Fruit fly (Drosophila melanogaster): Measurements from ENCODE around the gene Epg5.

Epg5 gene

dm6 chr3R:18788365-18789147, 29.9 kb upstream of the Epg5 start:
- TF ChIP-seq CG7101 (tag; optimal IDR thresholded peaks at IDR 0.05) (no peak), ovo (GFP tag; optimal IDR thresholded peaks at IDR 0.05) (no peak), cic (GFP tag; optimal IDR thresholded peaks at IDR 0.05) (no peak), CG7045 (GFP tag; optimal IDR thresholded peaks at IDR 0.05) (no peak), CG33017 (tag; optimal IDR thresholded peaks at IDR 0.05) (no peak)

- no peak for TF ChIP-seq CG33017 (tag; optimal IDR thresholded peaks at IDR 0.05)
Observed at dm6 chr3R:18787237-18787636, 28.6 kb upstream of the Epg5 start.

- TF ChIP-seq CG14711 (tag; optimal IDR thresholded peaks at IDR 0.05) (peak; percentile 30), Hr96 (GFP tag; optimal IDR thresholded peaks at IDR 0.05) (no peak), Clk (GFP tag; optimal IDR thresholded peaks at IDR 0.05) (no peak), cnc (optimal IDR thresholded peaks at IDR 0.05) (no peak), Crg-1 (GFP tag; optimal IDR thresholded peaks at IDR 0.05) (peak; percentile 43), CG11617 (GFP tag; optimal IDR thresholded peaks at IDR 0.05) (no peak), kay (GFP tag; ENCODE audit: borderline replicate concordance) (no peak), ovo (GFP tag; optimal IDR thresholded peaks at IDR 0.05) (peak; percentile 35), CG7045 (GFP tag; optimal IDR thresholded peaks at IDR 0.05) (peak; percentile 0), CG1620 (GFP tag; optimal IDR thresholded peaks at IDR 0.05) (peak; percentile 22), CG5204 (GFP tag; optimal IDR thresholded peaks at IDR 0.05) (no peak), cic (GFP tag; optimal IDR thresholded peaks at IDR 0.05) (no peak), CG33017 (tag; optimal IDR thresholded peaks at IDR 0.05) (no peak), tj (GFP tag; optimal IDR thresholded peaks at IDR 0.05) (no peak), toe (GFP tag; optimal IDR thresholded peaks at IDR 0.05) (no peak), bab1 (GFP tag; optimal IDR thresholded peaks at IDR 0.05) (no peak), CG12768 (GFP tag; optimal IDR thresholded peaks at IDR 0.05) (peak; percentile 16), CG7101 (tag; optimal IDR thresholded peaks at IDR 0.05) (peak; percentile 67), pad (GFP tag; optimal IDR thresholded peaks at IDR 0.05) (peak; percentile 7), Mnt (GFP tag; optimal IDR thresholded peaks at IDR 0.05) (no peak)
Observed at dm6 chr3R:18785741-18786140, 27.1 kb upstream of the Epg5 start.

dm6 chr3R:18783191-18783590, 24.5 kb upstream of the Epg5 start:
- no peak for TF ChIP-seq tj (GFP tag; optimal IDR thresholded peaks at IDR 0.05)

dm6 chr3R:18749786-18750185, 8.9 kb downstream of the Epg5 start:
- TF ChIP-seq CG33017 (tag; optimal IDR thresholded peaks at IDR 0.05) (no peak), CG12768 (GFP tag; optimal IDR thresholded peaks at IDR 0.05) (no peak), CG7045 (GFP tag; optimal IDR thresholded peaks at IDR 0.05) (no peak), CG14711 (tag; optimal IDR thresholded peaks at IDR 0.05) (no peak)

dm6 chr3R:18748087-18748486, 10.6 kb downstream of the Epg5 start:
- no peak for TF ChIP-seq CG14711 (tag; optimal IDR thresholded peaks at IDR 0.05)

DNA sequence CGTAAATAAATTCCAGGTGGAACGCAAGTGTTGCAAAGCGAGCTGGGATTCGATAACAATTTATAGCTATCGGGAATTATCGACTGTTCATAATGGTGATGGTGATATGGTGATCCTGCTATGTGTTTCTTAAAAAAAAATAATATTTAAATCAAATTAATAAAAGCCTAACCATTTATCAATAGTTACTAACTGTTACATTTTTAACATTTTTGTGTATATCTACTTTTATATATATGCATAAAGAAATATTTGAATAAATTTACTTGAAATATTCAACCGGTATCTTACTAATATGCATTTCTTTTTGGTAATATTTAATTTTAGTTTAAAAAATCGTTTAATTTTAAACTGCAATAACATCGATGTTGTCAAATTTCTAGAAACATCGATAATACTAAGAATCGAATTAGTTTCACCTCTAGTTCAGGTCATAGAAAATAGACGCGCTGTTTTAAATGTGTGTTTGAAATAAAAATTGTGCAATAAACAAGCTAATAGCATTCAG, 12.7 kb downstream of the Epg5 start, which contains the start of the genes PGS1 and gwl:
Gene PGS1 (minus strand): TSS at position 81 of the 508 bp plus-strand sequence.
Gene gwl (plus strand): TSS at position 410 of the 508 bp plus-strand sequence.
- TF ChIP-seq bab1 (GFP tag; optimal IDR thresholded peaks at IDR 0.05) (peak; percentile 53), ovo (GFP tag; optimal IDR thresholded peaks at IDR 0.05) (peak; percentile 1), CG1620 (GFP tag; optimal IDR thresholded peaks at IDR 0.05) (peak; percentile 72), CG33017 (tag; optimal IDR thresholded peaks at IDR 0.05) (peak; percentile 59), Hr96 (GFP tag; optimal IDR thresholded peaks at IDR 0.05) (no peak), CG5204 (GFP tag; optimal IDR thresholded peaks at IDR 0.05) (peak; percentile 68), CG7045 (GFP tag; optimal IDR thresholded peaks at IDR 0.05) (peak; percentile 70), Clk (GFP tag; optimal IDR thresholded peaks at IDR 0.05) (no peak), CG12768 (GFP tag; optimal IDR thresholded peaks at IDR 0.05) (peak; percentile 53), Mnt (GFP tag; optimal IDR thresholded peaks at IDR 0.05) (peak; percentile 55), Crg-1 (GFP tag; optimal IDR thresholded peaks at IDR 0.05) (peak; percentile 51), CG14711 (tag; optimal IDR thresholded peaks at IDR 0.05) (peak; percentile 78), cnc (optimal IDR thresholded peaks at IDR 0.05) (no peak), pad (GFP tag; optimal IDR thresholded peaks at IDR 0.05) (peak; percentile 44), tj (GFP tag; optimal IDR thresholded peaks at IDR 0.05) (peak; percentile 47), toe (GFP tag; optimal IDR thresholded peaks at IDR 0.05) (peak; percentile 76), CG7101 (tag; optimal IDR thresholded peaks at IDR 0.05) (peak; percentile 81), cic (GFP tag; optimal IDR thresholded peaks at IDR 0.05) (no peak), kay (GFP tag; ENCODE audit: borderline replicate concordance) (no peak), CG11617 (GFP tag; optimal IDR thresholded peaks at IDR 0.05) (peak; percentile 78)
